Worm (Caenorhabditis elegans) whole organism, young adult: Measurements from ENCODE around the gene lelo-1.

ENCODE experiments used
- B0019.2 ChIP-seq: fragments of 200-800 bp; sonication (Bioruptor generic); conservative IDR thresholded peaks from 2 replicates; pipeline ENCODE4 v1.3.6; 2022; ENCODE audit warnings: missing genetic modification reagents, missing genetic modification characterization, missing compliant biosample characterization
- B0035.1 ChIP-seq: sonication (generic microtip); optimal IDR thresholded peaks from 2 replicates; lab custom pipeline; 2016; ENCODE audit warnings: missing genetic modification characterization, mild to moderate bottlenecking, missing compliant biosample characterization, missing genotype, missing genetic modification reagents
- F10E7.11 ChIP-seq: sonication (generic microtip); optimal IDR thresholded peaks from 2 replicates; lab custom pipeline; 2017; ENCODE audit warnings: mild to moderate bottlenecking, missing genetic modification characterization, moderate library complexity, missing compliant biosample characterization
- F37B4.10 ChIP-seq: fragments of 200-800 bp; sonication (Bioruptor generic); IDR thresholded peaks from 2 replicates; pipeline ENCODE4 v1.3.6; 2022; ENCODE audit warnings: missing genetic modification characterization, missing compliant biosample characterization
- F52B5.7 ChIP-seq: sonication (generic microtip); optimal IDR thresholded peaks from 2 replicates; lab custom pipeline; 2016; ENCODE audit warnings: mild to moderate bottlenecking, missing genetic modification characterization, missing compliant biosample characterization
- F55B11.4 ChIP-seq: sonication (generic microtip); optimal IDR thresholded peaks from 2 replicates; lab custom pipeline; 2016; ENCODE audit warnings: missing compliant biosample characterization, missing genetic modification characterization, borderline replicate concordance; ENCODE audit not compliant: insufficient read depth
- Y67H2A.10 ChIP-seq: fragments of 200-800 bp; sonication (Bioruptor generic); conservative IDR thresholded peaks from 2 replicates; pipeline ENCODE4 v1.3.6; 2022; ENCODE audit warnings: missing genetic modification reagents, missing genetic modification characterization, missing compliant biosample characterization
- aptf-2 ChIP-seq: fragments of 200-800 bp; sonication (Bioruptor generic); conservative IDR thresholded peaks from 2 replicates; pipeline ENCODE4 v1.3.6; 2022; ENCODE audit warnings: missing genetic modification reagents, missing genetic modification characterization, missing compliant biosample characterization
- aptf-3 ChIP-seq: fragments of 200-800 bp; sonication (Bioruptor generic); IDR thresholded peaks from 2 replicates; pipeline ENCODE4 v1.3.6; 2022; ENCODE audit warnings: missing genetic modification characterization, missing compliant biosample characterization
- attf-3 ChIP-seq: fragments of 200-800 bp; sonication (Bioruptor generic); conservative IDR thresholded peaks from 2 replicates; pipeline ENCODE4 v1.3.6; 2022; ENCODE audit warnings: missing genetic modification reagents, missing genetic modification characterization, missing compliant biosample characterization
- attf-6 ChIP-seq: fragments of 200-800 bp; sonication (Bioruptor generic); IDR thresholded peaks from 2 replicates; pipeline ENCODE4 v1.3.6; 2022; ENCODE audit warnings: missing genetic modification reagents, missing genetic modification characterization, missing compliant biosample characterization
- bed-1 ChIP-seq: fragments of 200-800 bp; sonication (Bioruptor generic); IDR thresholded peaks from 2 replicates; pipeline ENCODE4 v1.3.6; 2022; ENCODE audit warnings: missing genetic modification reagents, missing genetic modification characterization, missing compliant biosample characterization
- cebp-1 ChIP-seq, 2 experiments: fragments of 200-800 bp in 1 of 2; sonication (Bioruptor generic) in 1 of 2; sonication (generic microtip) in 1 of 2; IDR thresholded peaks in 1 of 2; optimal IDR thresholded peaks in 1 of 2; 2 replicates each; pipeline versions ENCODE4 v1.3.6 to Lab custom; 2017 to 2022; ENCODE audit warnings: missing compliant biosample characterization in 2 of 2, missing genetic modification characterization in 2 of 2, mild to moderate bottlenecking in 1 of 2, missing genetic modification reagents in 1 of 2, moderate library complexity in 1 of 2
- ceh-79 ChIP-seq: sonication (generic microtip); optimal IDR thresholded peaks from 2 replicates; lab custom pipeline; 2017; ENCODE audit warnings: mild to moderate bottlenecking, missing genetic modification characterization, missing compliant biosample characterization
- dpff-1 ChIP-seq: sonication (generic microtip); optimal IDR thresholded peaks from 2 replicates; lab custom pipeline; 2017; ENCODE audit warnings: mild to moderate bottlenecking, missing genetic modification characterization, missing compliant biosample characterization
- efl-1 ChIP-seq: fragments of 150-350 bp; optimal IDR thresholded peaks from 2 replicates; lab custom pipeline; 2014; ENCODE audit warnings: missing biosample characterization, missing genetic modification reagents, missing genetic modification characterization
- egl-44 ChIP-seq: fragments of 200-800 bp; sonication (Bioruptor generic); IDR thresholded peaks from 2 replicates; pipeline ENCODE4 v1.3.6; 2022; ENCODE audit warnings: missing genetic modification reagents, missing genetic modification characterization, missing compliant biosample characterization
- hlh-12 ChIP-seq: sonication (generic microtip); optimal IDR thresholded peaks from 2 replicates; lab custom pipeline; 2016; ENCODE audit warnings: missing genetic modification characterization, missing compliant biosample characterization
- hlh-26 ChIP-seq: fragments of 200-800 bp; sonication (Bioruptor generic); conservative IDR thresholded peaks from 2 replicates; pipeline ENCODE4 v1.3.6; 2022; ENCODE audit warnings: missing genetic modification reagents, missing genetic modification characterization, missing compliant biosample characterization
- hmg-1.2 ChIP-seq: fragments of 200-800 bp; sonication (Bioruptor generic); IDR thresholded peaks from 2 replicates; pipeline ENCODE4 v1.3.6; 2022; ENCODE audit warnings: missing genetic modification reagents, missing genetic modification characterization, missing compliant biosample characterization
- hsf-1 ChIP-seq: fragments of 200-800 bp; sonication (Bioruptor generic); IDR thresholded peaks from 2 replicates; pipeline ENCODE4 v1.3.6; 2022; ENCODE audit warnings: missing genetic modification reagents, missing genetic modification characterization, missing compliant biosample characterization
- lsl-1 ChIP-seq: fragments of 200-800 bp; sonication (Bioruptor generic); optimal IDR thresholded peaks from 2 replicates; lab custom pipeline; 2018; ENCODE audit warnings: mild to moderate bottlenecking, missing genetic modification characterization, moderate library complexity, missing compliant biosample characterization
- madf-10 ChIP-seq: sonication (generic microtip); optimal IDR thresholded peaks from 2 replicates; lab custom pipeline; 2016; ENCODE audit warnings: mild to moderate bottlenecking, missing genetic modification characterization, missing compliant biosample characterization
- madf-6 ChIP-seq: fragments of 200-800 bp; sonication (Bioruptor generic); IDR thresholded peaks from 2 replicates; pipeline ENCODE4 v1.3.6; 2022; ENCODE audit warnings: missing genetic modification reagents, missing genetic modification characterization, missing compliant biosample characterization
- madf-8 ChIP-seq: fragments of 200-800 bp; sonication (Bioruptor generic); conservative IDR thresholded peaks from 2 replicates; pipeline ENCODE4 v1.3.6; 2022; ENCODE audit warnings: missing genetic modification reagents, missing genetic modification characterization, missing compliant biosample characterization
- mcd-1 ChIP-seq: fragments of 200-800 bp; sonication (Bioruptor generic); IDR thresholded peaks from 2 replicates; pipeline ENCODE4 v1.3.6; 2022; ENCODE audit warnings: missing genetic modification reagents, missing genetic modification characterization, missing compliant biosample characterization
- mes-4 ChIP-seq: sonication (generic microtip); optimal IDR thresholded peaks from 2 replicates; lab custom pipeline; 2016; ENCODE audit warnings: missing genotype, missing genetic modification characterization, missing compliant biosample characterization
- mxl-1 ChIP-seq: sonication (generic microtip); optimal IDR thresholded peaks from 2 replicates; lab custom pipeline; 2016; ENCODE audit warnings: missing genetic modification characterization, missing compliant biosample characterization
- nfyb-1 ChIP-seq: fragments of 200-800 bp; sonication (Bioruptor generic); IDR thresholded peaks from 2 replicates; pipeline ENCODE4 v1.3.6; 2022; ENCODE audit warnings: missing genetic modification reagents, missing genetic modification characterization, missing compliant biosample characterization
- nhr-179 ChIP-seq: sonication (generic microtip); optimal IDR thresholded peaks from 2 replicates; lab custom pipeline; 2016; ENCODE audit warnings: mild to moderate bottlenecking, missing genetic modification characterization, missing compliant biosample characterization
- nhr-80 ChIP-seq: sonication (generic microtip); optimal IDR thresholded peaks from 2 replicates; lab custom pipeline; 2016; ENCODE audit warnings: missing genetic modification characterization, missing compliant biosample characterization
- snpc-1.1 ChIP-seq: sonication (generic microtip); optimal IDR thresholded peaks from 2 replicates; lab custom pipeline; 2017; ENCODE audit warnings: missing genetic modification characterization, mild to moderate bottlenecking, missing compliant biosample characterization, antibody characterized with exemption, moderate library complexity, missing genotype, missing genetic modification reagents; ENCODE audit not compliant: insufficient read depth
- snpc-1.3 ChIP-seq: sonication (generic microtip); optimal IDR thresholded peaks from 2 replicates; lab custom pipeline; 2017; ENCODE audit warnings: missing genetic modification characterization, mild to moderate bottlenecking, missing compliant biosample characterization, antibody characterized with exemption, moderate library complexity, missing genotype, missing genetic modification reagents; ENCODE audit not compliant: insufficient read depth
- sptf-2 ChIP-seq: fragments of 200-800 bp; sonication (Bioruptor generic); optimal IDR thresholded peaks from 2 replicates; lab custom pipeline; 2018; ENCODE audit warnings: mild to moderate bottlenecking, missing genetic modification characterization, missing compliant biosample characterization
- tbp1 ChIP-seq: fragments of 200-800 bp; sonication (Bioruptor generic); optimal IDR thresholded peaks from 2 replicates; lab custom pipeline; 2018; ENCODE audit warnings: mild to moderate bottlenecking, missing genetic modification characterization, missing compliant biosample characterization
- unc-130 ChIP-seq: sonication (generic microtip); optimal IDR thresholded peaks from 2 replicates; lab custom pipeline; 2016; ENCODE audit warnings: missing genetic modification reagents, missing genetic modification characterization, missing compliant biosample characterization
- xnd-1 ChIP-seq: sonication (generic microtip); optimal IDR thresholded peaks from 2 replicates; lab custom pipeline; 2016; ENCODE audit warnings: missing genotype, missing genetic modification reagents, missing genetic modification characterization, missing compliant biosample characterization
- zim-3 ChIP-seq: sonication (generic microtip); optimal IDR thresholded peaks from 2 replicates; lab custom pipeline; 2017; ENCODE audit warnings: mild to moderate bottlenecking, missing genetic modification characterization, moderate library complexity, missing compliant biosample characterization
- ztf-18 ChIP-seq: sonication (generic microtip); optimal IDR thresholded peaks from 2 replicates; lab custom pipeline; 2016; ENCODE audit warnings: missing genotype, mild to moderate bottlenecking, missing genetic modification characterization, missing compliant biosample characterization
- ztf-28 ChIP-seq: fragments of 200-800 bp; sonication (Bioruptor generic); IDR thresholded peaks from 2 replicates; pipeline ENCODE4 v1.3.6; 2022; ENCODE audit warnings: missing genetic modification reagents, missing genetic modification characterization, missing compliant biosample characterization

The lelo-1 gene

ce11 chrII:6260684-6261083 is 14.5 kb downstream of the lelo-1 start, which contains the start of gene nmgp-1:
nmgp-1 (plus strand) TSS chrII:6260857.
- no peak for TF ChIP-seq dpff-1 (tag; lab: Kevin White, UChicago)
- TF ChIP-seq nhr-80 (tag; lab: Kevin White, UChicago) = peak; percentile 17

ce11 chrII:6262222-6262621 is 16.1 kb downstream of the lelo-1 start, which contains the start of gene F13H8.12:
F13H8.12 (plus strand) TSS chrII:6262522.
- TF ChIP-seq B0035.1 (tag; lab: Kevin White, UChicago) (no peak), zim-3 (tag; lab: Kevin White, UChicago) (no peak), snpc-1.1 (tag; lab: Kevin White, UChicago) (no peak), cebp-1 (GFP tag; IDR thresholded peaks at IDR 0.05; lab: Robert Waterston, UW) (no peak), cebp-1 (tag; optimal IDR thresholded peaks at IDR 0.05; lab: Kevin White, UChicago) (no peak), ztf-28 (GFP tag; lab: Robert Waterston, UW) (no peak), F55B11.4 (tag; lab: Kevin White, UChicago) (no peak), F52B5.7 (tag; lab: Kevin White, UChicago) (no peak)

- TF ChIP-seq mcd-1 (no peak), hlh-12 (tag; lab: Kevin White, UChicago) (no peak), F10E7.11 (tag; lab: Kevin White, UChicago) (no peak), hsf-1 (GFP tag; lab: Robert Waterston, UW) (no peak), ztf-18 (tag; lab: Kevin White, UChicago) (no peak), aptf-3 (GFP tag; lab: Robert Waterston, UW) (no peak), madf-8 (GFP tag; lab: Robert Waterston, UW) (no peak), F37B4.10 (GFP tag; lab: Robert Waterston, UW) (no peak), nfyb-1 (GFP tag; lab: Robert Waterston, UW) (no peak), F55B11.4 (tag; lab: Kevin White, UChicago) (no peak), attf-6 (GFP tag; lab: Robert Waterston, UW) (no peak), hlh-26 (no peak), tbp1 (no peak), nhr-179 (tag; lab: Kevin White, UChicago) (no peak), Y67H2A.10 (no peak), sptf-2 (GFP tag; lab: Kevin White, UChicago) (no peak), bed-1 (GFP tag; lab: Robert Waterston, UW) (no peak), hmg-1.2 (GFP tag; lab: Robert Waterston, UW) (no peak), attf-3 (GFP tag; lab: Robert Waterston, UW) (no peak)
These were observed 17.5 kb downstream of the lelo-1 start, which contains the start of gene F13H8.3 for ce11 chrII:6263685-6264084. F13H8.3 (plus strand) TSS chrII:6263985.

ce11 chrII:6267983-6268382 is 21.8 kb downstream of the lelo-1 start, which contains the start of gene F13H8.8:
F13H8.8 (minus strand) TSS chrII:6268083.
- TF ChIP-seq madf-6 (GFP tag; lab: Robert Waterston, UW) (no peak), nhr-179 (tag; lab: Kevin White, UChicago) (no peak), egl-44 (GFP tag; lab: Robert Waterston, UW) (no peak), mes-4 (tag; lab: Kevin White, UChicago) (no peak), mxl-1 (tag; lab: Kevin White, UChicago) (no peak), snpc-1.3 (no peak), lsl-1 (no peak), aptf-2 (GFP tag; lab: Robert Waterston, UW) (no peak), efl-1 (GFP tag; lab: Kevin White, UChicago) (no peak), unc-130 (GFP tag; lab: Kevin White, UChicago) (no peak), madf-10 (no peak), B0019.2 (GFP tag; lab: Robert Waterston, UW) (no peak), ceh-79 (tag; lab: Kevin White, UChicago) (no peak), xnd-1 (tag; lab: Kevin White, UChicago) (no peak)
